Worm (Caenorhabditis elegans) whole organism, mixed stage, embryonic: ENCODE data around the gene fbxb-77.

ENCODE experiments used
- M03D4.4 ChIP-seq: sonication (generic microtip); optimal IDR thresholded peaks from 2 replicates; lab custom pipeline; 2017; ENCODE audit warnings: mild to moderate bottlenecking, missing genetic modification characterization, missing compliant biosample characterization
- bed-3 ChIP-seq: fragments of 200-800 bp; sonication (Bioruptor generic); optimal IDR thresholded peaks from 3 replicates; lab custom pipeline; 2018; ENCODE audit warnings: mild to moderate bottlenecking, missing genetic modification characterization, moderate library complexity, missing compliant biosample characterization
- blmp-1 ChIP-seq: fragments of 150-350 bp; optimal IDR thresholded peaks from 2 replicates; lab custom pipeline; 2014; ENCODE audit warnings: missing biosample characterization, missing genetic modification characterization
- ceh-39 ChIP-seq: fragments of 150-350 bp; optimal IDR thresholded peaks from 2 replicates; lab custom pipeline; 2014; ENCODE audit warnings: missing biosample characterization, missing genetic modification characterization
- ceh-43 ChIP-seq: fragments of 200-800 bp; sonication (Bioruptor generic); optimal IDR thresholded peaks from 2 replicates; lab custom pipeline; 2018; ENCODE audit warnings: mild to moderate bottlenecking, missing genetic modification characterization, moderate library complexity, missing compliant biosample characterization
- ceh-83 ChIP-seq: fragments of 200-800 bp; sonication (Bioruptor generic); optimal IDR thresholded peaks from 2 replicates; lab custom pipeline; 2018; ENCODE audit warnings: mild to moderate bottlenecking, missing genetic modification characterization, missing compliant biosample characterization
- ces-1 ChIP-seq: fragments of 150-350 bp; optimal IDR thresholded peaks from 2 replicates; lab custom pipeline; 2014; ENCODE audit warnings: missing biosample characterization, missing genetic modification reagents, missing genetic modification characterization
- cnd-1 ChIP-seq: fragments of 200-800 bp; sonication (Bioruptor generic); optimal IDR thresholded peaks from 2 replicates; lab custom pipeline; 2018; ENCODE audit warnings: mild to moderate bottlenecking, missing genetic modification characterization, missing compliant biosample characterization
- drap-1 ChIP-seq: fragments of 200-800 bp; sonication (Bioruptor generic); optimal IDR thresholded peaks from 3 replicates; lab custom pipeline; 2018; ENCODE audit warnings: mild to moderate bottlenecking, missing genetic modification characterization, missing compliant biosample characterization
- elt-1 ChIP-seq: sonication (generic microtip); optimal IDR thresholded peaks from 2 replicates; lab custom pipeline; 2017; ENCODE audit warnings: missing genetic modification characterization, mild to moderate bottlenecking, missing compliant biosample characterization, antibody characterized with exemption, moderate library complexity, borderline replicate concordance; ENCODE audit not compliant: insufficient read depth
- elt-3 ChIP-seq: fragments of 150-350 bp; optimal IDR thresholded peaks from 2 replicates; lab custom pipeline; 2014; ENCODE audit warnings: missing biosample characterization, missing genetic modification characterization
- flh-1 ChIP-seq: fragments of 200-800 bp; sonication (Bioruptor generic); optimal IDR thresholded peaks from 2 replicates; lab custom pipeline; 2018; ENCODE audit warnings: mild to moderate bottlenecking, missing genetic modification characterization, moderate library complexity, missing compliant biosample characterization
- hlh-1 ChIP-seq: fragments of 150-350 bp; optimal IDR thresholded peaks from 2 replicates; lab custom pipeline; 2014; ENCODE audit warnings: missing biosample characterization, missing genetic modification reagents, missing genetic modification characterization
- lin-13 ChIP-seq: fragments of 150-350 bp; optimal IDR thresholded peaks from 2 replicates; lab custom pipeline; 2014; ENCODE audit warnings: missing biosample characterization, missing genetic modification characterization
- lin-32 ChIP-seq: fragments of 200-800 bp; sonication (Bioruptor generic); optimal IDR thresholded peaks from 2 replicates; lab custom pipeline; 2018; ENCODE audit warnings: mild to moderate bottlenecking, missing genetic modification characterization, missing compliant biosample characterization
- lsy-2 ChIP-seq: fragments of 150-350 bp; optimal IDR thresholded peaks from 2 replicates; lab custom pipeline; 2014; ENCODE audit warnings: missing biosample characterization, missing genetic modification characterization
- mab-5 ChIP-seq: fragments of 150-350 bp; optimal IDR thresholded peaks from 2 replicates; lab custom pipeline; 2014; ENCODE audit warnings: missing biosample characterization, missing genetic modification characterization
- mep-1 ChIP-seq: fragments of 150-350 bp; optimal IDR thresholded peaks from 2 replicates; lab custom pipeline; 2017; ENCODE audit warnings: missing biosample characterization, missing genetic modification reagents, missing genetic modification characterization, inconsistent platforms
- mls-2 ChIP-seq: sonication (generic microtip); optimal IDR thresholded peaks from 2 replicates; lab custom pipeline; 2016; ENCODE audit warnings: mild to moderate bottlenecking, missing genetic modification characterization, moderate library complexity, missing compliant biosample characterization
- nhr-12 ChIP-seq: fragments of 150-350 bp; optimal IDR thresholded peaks from 2 replicates; lab custom pipeline; 2014; ENCODE audit warnings: missing biosample characterization, missing genetic modification characterization
- nhr-2 ChIP-seq: fragments of 150-350 bp; optimal IDR thresholded peaks from 2 replicates; lab custom pipeline; 2014; ENCODE audit warnings: missing biosample characterization, missing genetic modification characterization
- nhr-237 ChIP-seq: fragments of 150-350 bp; optimal IDR thresholded peaks from 2 replicates; lab custom pipeline; 2014; ENCODE audit warnings: missing biosample characterization, missing genetic modification characterization
- nhr-28 ChIP-seq: fragments of 150-350 bp; optimal IDR thresholded peaks from 2 replicates; lab custom pipeline; 2014; ENCODE audit warnings: missing biosample characterization, missing genetic modification characterization
- nhr-76 ChIP-seq: sonication (generic microtip); optimal IDR thresholded peaks from 2 replicates; lab custom pipeline; 2017; ENCODE audit warnings: missing biosample characterization, missing genetic modification characterization
- sem-2 ChIP-seq: fragments of 200-800 bp; sonication (Bioruptor generic); optimal IDR thresholded peaks from 2 replicates; lab custom pipeline; 2018; ENCODE audit warnings: mild to moderate bottlenecking, missing genetic modification characterization, missing compliant biosample characterization
- snpc-4 ChIP-seq: fragments of 150-350 bp; optimal IDR thresholded peaks from 2 replicates; lab custom pipeline; 2014; ENCODE audit warnings: missing biosample characterization, missing genetic modification characterization
- sptf-1 ChIP-seq: sonication (generic microtip); optimal IDR thresholded peaks from 2 replicates; lab custom pipeline; 2017; ENCODE audit warnings: mild to moderate bottlenecking, missing genetic modification characterization, moderate library complexity, missing compliant biosample characterization
- tbx-8 ChIP-seq: fragments of 200-800 bp; sonication (Bioruptor generic); optimal IDR thresholded peaks from 2 replicates; lab custom pipeline; 2018; ENCODE audit warnings: mild to moderate bottlenecking, missing genetic modification characterization, moderate library complexity, missing compliant biosample characterization
- unc-120 ChIP-seq: sonication (generic microtip); optimal IDR thresholded peaks from 2 replicates; lab custom pipeline; 2017; ENCODE audit warnings: missing genetic modification characterization, missing compliant biosample characterization; ENCODE audit not compliant: poor library complexity, severe bottlenecking
- unc-39 ChIP-seq: fragments of 150-350 bp; optimal IDR thresholded peaks from 2 replicates; lab custom pipeline; 2014; ENCODE audit warnings: missing biosample characterization, missing genetic modification characterization
- unc-62 ChIP-seq: fragments of 150-350 bp; optimal IDR thresholded peaks from 2 replicates; lab custom pipeline; 2014; ENCODE audit warnings: missing biosample characterization, missing genetic modification reagents, missing genetic modification characterization
- zip-8 ChIP-seq: fragments of 150-350 bp; optimal IDR thresholded peaks from 2 replicates; lab custom pipeline; 2014; ENCODE audit warnings: missing biosample characterization, missing genetic modification characterization
- ztf-11 ChIP-seq: fragments of 150-350 bp; optimal IDR thresholded peaks from 2 replicates; lab custom pipeline; 2014; ENCODE audit warnings: missing biosample characterization, missing genetic modification characterization

The fbxb-77 gene

DNA sequence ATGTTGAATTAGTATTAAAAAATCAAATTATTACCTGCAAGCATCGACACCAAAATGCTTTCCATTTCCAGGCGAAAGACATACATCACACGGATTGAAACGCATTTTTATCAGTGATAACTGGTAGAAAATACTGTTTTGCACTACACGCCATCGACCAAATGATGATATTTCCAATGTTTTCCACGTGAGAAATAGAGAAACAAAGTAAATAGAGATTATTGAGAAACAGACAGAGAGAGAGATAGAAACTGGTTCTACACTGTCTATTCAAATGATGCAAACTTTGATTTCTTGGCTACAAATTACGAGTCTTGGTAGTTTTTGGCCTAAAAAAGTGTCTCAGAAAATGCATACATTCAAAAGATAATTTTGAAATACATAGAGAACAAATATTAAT lies 32.4 kb upstream of the fbxb-77 start, which contains the start of gene nhr-104:
Gene nhr-104 (minus strand): TSS at position 361 of the 400 bp plus-strand sequence.
- TF ChIP-seq nhr-237 (tag; lab: Kevin White, UChicago): peak; percentile 22
- no peak for TF ChIP-seq elt-3

- TF ChIP-seq sptf-1 (peak; percentile 35), cnd-1 (tag; lab: Kevin White, UChicago) (peak; percentile 60), M03D4.4 (tag; lab: Kevin White, UChicago) (peak; percentile 22)
These were observed 28.7 kb upstream of the fbxb-77 start for ce11 chrIV:4784687-4785086.

ce11 chrIV:4781123-4781522 lies 25.2 kb upstream of the fbxb-77 start:
- TF ChIP-seq nhr-2 (tag; lab: Kevin White, UChicago) (peak; percentile 75), hlh-1 (peak; percentile 73), ceh-83 (GFP tag; lab: Kevin White, UChicago) (no peak), nhr-12 (tag; lab: Kevin White, UChicago) (no peak), elt-3 (no peak), bed-3 (GFP tag; lab: Kevin White, UChicago) (no peak), unc-120 (tag; lab: Kevin White, UChicago) (peak; percentile 57), elt-1 (tag; lab: Kevin White, UChicago) (no peak), cnd-1 (tag; lab: Kevin White, UChicago) (peak; percentile 42), lin-32 (GFP tag; lab: Kevin White, UChicago) (no peak), sem-2 (GFP tag; lab: Kevin White, UChicago) (no peak), sptf-1 (peak; percentile 55), ces-1 (GFP tag; lab: Kevin White, UChicago) (no peak), mls-2 (tag; lab: Kevin White, UChicago) (peak; percentile 36), ztf-11 (peak; percentile 19), zip-8 (tag; lab: Kevin White, UChicago) (no peak), ceh-39 (tag; lab: Kevin White, UChicago) (no peak)

ce11 chrIV:4780129-4780528 lies 24.2 kb upstream of the fbxb-77 start, which contains the start of gene set-15:
set-15 (minus strand) TSS chrIV:4780229.
- no peak for TF ChIP-seq mls-2 (tag; lab: Kevin White, UChicago)
- TF ChIP-seq zip-8 (tag; lab: Kevin White, UChicago): no peak
- no peak for TF ChIP-seq sptf-1
- no peak for TF ChIP-seq nhr-12 (tag; lab: Kevin White, UChicago)
- TF ChIP-seq snpc-4 (tag; lab: Kevin White, UChicago): no peak
- TF ChIP-seq lin-13: no peak
- no peak for TF ChIP-seq nhr-28 (tag; lab: Kevin White, UChicago)
- no peak for TF ChIP-seq unc-120 (tag; lab: Kevin White, UChicago)
- no peak for TF ChIP-seq unc-39 (tag; lab: Kevin White, UChicago)
- no peak for TF ChIP-seq ceh-39 (tag; lab: Kevin White, UChicago)
- no peak for TF ChIP-seq nhr-2 (tag; lab: Kevin White, UChicago)
- TF ChIP-seq ceh-83 (GFP tag; lab: Kevin White, UChicago): no peak
- no peak for TF ChIP-seq mep-1 (tag; lab: Kevin White, UChicago)
- no peak for TF ChIP-seq nhr-76 (tag; lab: Kevin White, UChicago)
- no peak for TF ChIP-seq blmp-1 (tag; lab: Kevin White, UChicago)
- no peak for TF ChIP-seq lsy-2
- TF ChIP-seq ztf-11: no peak
- TF ChIP-seq unc-62: no peak
- no peak for TF ChIP-seq hlh-1

- TF ChIP-seq M03D4.4 (tag; lab: Kevin White, UChicago) (no peak), sptf-1 (no peak), elt-1 (tag; lab: Kevin White, UChicago) (no peak), sem-2 (GFP tag; lab: Kevin White, UChicago) (no peak), nhr-2 (tag; lab: Kevin White, UChicago) (no peak), snpc-4 (tag; lab: Kevin White, UChicago) (no peak), ceh-39 (tag; lab: Kevin White, UChicago) (no peak), unc-62 (no peak), nhr-237 (tag; lab: Kevin White, UChicago) (no peak)
These were observed 20.5 kb upstream of the fbxb-77 start for ce11 chrIV:4776501-4776900.

- TF ChIP-seq nhr-28 (tag; lab: Kevin White, UChicago) (no peak), ceh-39 (tag; lab: Kevin White, UChicago) (no peak), cnd-1 (tag; lab: Kevin White, UChicago) (no peak), tbx-8 (no peak), unc-39 (tag; lab: Kevin White, UChicago) (no peak), nhr-237 (tag; lab: Kevin White, UChicago) (no peak), lin-13 (no peak), ceh-43 (GFP tag; lab: Kevin White, UChicago) (no peak), drap-1 (no peak), unc-120 (tag; lab: Kevin White, UChicago) (no peak), lin-32 (GFP tag; lab: Kevin White, UChicago) (no peak), lsy-2 (no peak), sptf-1 (no peak), M03D4.4 (tag; lab: Kevin White, UChicago) (no peak), mab-5 (tag; lab: Kevin White, UChicago) (no peak), flh-1 (GFP tag; lab: Kevin White, UChicago) (no peak), zip-8 (tag; lab: Kevin White, UChicago) (no peak)
These were observed 20.0 kb upstream of the fbxb-77 start, which contains the start of gene R11E3.19 for ce11 chrIV:4776001-4776400. R11E3.19 (minus strand) TSS chrIV:4776101.
